Worm (Caenorhabditis elegans) whole organism, L4 larva: Measurements from ENCODE around the gene F16B4.7.

ENCODE experiments used
- F10B5.3 ChIP-seq: sonication (generic microtip); optimal IDR thresholded peaks from 2 replicates; lab custom pipeline; 2016; ENCODE audit warnings: mild to moderate bottlenecking, missing genetic modification characterization, missing compliant biosample characterization
- T20F7.1 ChIP-seq: fragments of 200-800 bp; sonication (Bioruptor generic); optimal IDR thresholded peaks from 2 replicates; lab custom pipeline; 2018; ENCODE audit warnings: mild to moderate bottlenecking, missing genetic modification characterization, missing compliant biosample characterization
- Y48G9A.11 ChIP-seq: fragments of 200-800 bp; sonication (Bioruptor generic); IDR thresholded peaks from 2 replicates; pipeline ENCODE4 v1.3.6; 2022; ENCODE audit warnings: missing genetic modification reagents, missing genetic modification characterization, missing compliant biosample characterization
- aly-2 ChIP-seq: sonication (generic microtip); optimal IDR thresholded peaks from 2 replicates; lab custom pipeline; 2018; ENCODE audit warnings: missing biosample characterization, missing genetic modification characterization
- ama-1 ChIP-seq: fragments of 150-350 bp; optimal IDR thresholded peaks from 2 replicates; lab custom pipeline; 2014; ENCODE audit warnings: inconsistent platforms, mixed read lengths
- ceh-28 ChIP-seq: fragments of 150-350 bp; optimal IDR thresholded peaks from 2 replicates; lab custom pipeline; 2014; ENCODE audit warnings: missing biosample characterization, missing genetic modification reagents, missing genetic modification characterization
- ceh-62 ChIP-seq: sonication (generic microtip); optimal IDR thresholded peaks from 2 replicates; lab custom pipeline; 2017; ENCODE audit warnings: missing biosample characterization, missing genetic modification characterization
- ces-1 ChIP-seq: fragments of 150-350 bp; sonication (generic microtip); optimal IDR thresholded peaks from 4 replicates; lab custom pipeline; 2014; ENCODE audit warnings: missing biosample characterization, missing genetic modification reagents, missing genetic modification characterization
- mdl-1 ChIP-seq, 2 experiments: fragments of 150-350 bp in 1 of 2; sonication (generic microtip) in 1 of 2; optimal IDR thresholded peaks; 2 replicates each; lab custom pipeline; 2014 to 2017; ENCODE audit warnings: missing biosample characterization in 2 of 2, missing genetic modification characterization in 2 of 2
- nhr-237 ChIP-seq: sonication (generic microtip); optimal IDR thresholded peaks from 2 replicates; lab custom pipeline; 2017; ENCODE audit warnings: missing biosample characterization, missing genetic modification characterization
- pqm-1 ChIP-seq: sonication (generic microtip); optimal IDR thresholded peaks from 2 replicates; lab custom pipeline; 2017; ENCODE audit warnings: missing biosample characterization, missing genetic modification characterization
- zfp-3 ChIP-seq: fragments of 200-800 bp; sonication (Bioruptor generic); conservative IDR thresholded peaks from 2 replicates; pipeline ENCODE4 v1.3.6; 2022; ENCODE audit warnings: missing genetic modification reagents, missing genetic modification characterization, missing compliant biosample characterization
- ztf-7 ChIP-seq: fragments of 150-350 bp; optimal IDR thresholded peaks from 2 replicates; lab custom pipeline; 2014; ENCODE audit warnings: missing biosample characterization, missing genetic modification characterization

DNA sequence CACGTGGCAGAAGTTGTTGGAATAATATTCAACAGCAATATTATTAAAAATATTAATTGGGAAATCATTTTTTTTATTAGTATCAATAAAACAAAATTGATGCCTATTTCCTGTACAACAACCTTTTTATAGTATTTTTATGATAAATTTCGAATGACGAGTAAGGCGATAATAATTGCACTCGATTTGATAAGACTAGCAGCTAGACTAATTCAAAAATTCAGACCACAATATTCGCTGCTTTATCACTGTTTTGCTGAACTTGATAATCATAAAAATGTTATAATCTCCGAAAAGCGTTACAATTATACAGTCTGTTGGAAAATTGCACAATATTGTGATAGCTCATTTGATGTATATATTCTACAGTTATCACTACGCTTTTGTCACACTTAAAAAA is 39.8 kb upstream of the F16B4.7 start, which contains the start of gene oac-32:
- no peak for TF ChIP-seq ceh-28 (tag; lab: Kevin White, UChicago)
- no peak for TF ChIP-seq mdl-1 (tag; optimal IDR thresholded peaks at IDR 0.05; lab: Kevin White, UChicago)
- no peak for TF ChIP-seq Y48G9A.11
- TF ChIP-seq ama-1: no peak
- TF ChIP-seq ces-1 (GFP tag; lab: Kevin White, UChicago): no peak
- peak; percentile 33 for TF ChIP-seq pqm-1 (tag; lab: Kevin White, UChicago)
- TF ChIP-seq F10B5.3 (tag; lab: Kevin White, UChicago): no peak
- TF ChIP-seq ztf-7 (tag; lab: Kevin White, UChicago): no peak
- no peak for TF ChIP-seq nhr-237 (tag; lab: Kevin White, UChicago)
- TF ChIP-seq T20F7.1 (GFP tag; lab: Kevin White, UChicago): no peak
- no peak for TF ChIP-seq aly-2 (tag; lab: Kevin White, UChicago)
- TF ChIP-seq ceh-62 (tag; lab: Kevin White, UChicago): no peak
- TF ChIP-seq zfp-3 (GFP tag; lab: Robert Waterston, UW): no peak
